Fruit fly (Drosophila melanogaster) whole organism, wandering third instar larva: ENCODE measurements around the gene Tmem43.

Experiments used
- Abd-B ChIP-seq: fragments of >200 bp; optimal IDR thresholded peaks from 2 replicates; lab custom pipeline; 2017; ENCODE audit warnings: missing biosample characterization, missing genetic modification characterization
- CG32264 ChIP-seq: fragments of 200-800 bp; sonication (Bioruptor generic); optimal IDR thresholded peaks from 2 replicates; lab custom pipeline; 2016; ENCODE audit warnings: missing biosample characterization, missing genetic modification characterization
- CG9705 ChIP-seq: fragments of 200-800 bp; sonication (Bioruptor generic); optimal IDR thresholded peaks from 2 replicates; lab custom pipeline; 2018; ENCODE audit warnings: missing biosample characterization, mild to moderate bottlenecking, missing genetic modification characterization
- CrebA ChIP-seq: fragments of 200-800 bp; sonication (Bioruptor generic); optimal IDR thresholded peaks from 2 replicates; lab custom pipeline; 2016; ENCODE audit warnings: missing biosample characterization, mild to moderate bottlenecking, missing genetic modification characterization, borderline replicate concordance
- Dfd ChIP-seq: fragments of >200 bp; optimal IDR thresholded peaks from 2 replicates; lab custom pipeline; 2017; ENCODE audit warnings: missing biosample characterization, missing genetic modification characterization
- Dif ChIP-seq: fragments of 200-275, 200-300 bp; sonication (Bioruptor generic); optimal IDR thresholded peaks from 2 replicates; lab custom pipeline; 2018; ENCODE audit warnings: missing biosample characterization, missing genetic modification characterization; ENCODE audit not compliant: partially characterized antibody
- GATAd ChIP-seq: sonication (Bioruptor generic); optimal IDR thresholded peaks from 2 replicates; lab custom pipeline; 2016; ENCODE audit warnings: missing biosample characterization, missing genetic modification characterization
- Hnf4 ChIP-seq: fragments of 200-800 bp; sonication (Bioruptor generic); optimal IDR thresholded peaks from 2 replicates; lab custom pipeline; 2016; ENCODE audit warnings: missing biosample characterization, mild to moderate bottlenecking, missing genetic modification characterization
- Hr78 ChIP-seq: fragments of >200 bp; optimal IDR thresholded peaks from 2 replicates; lab custom pipeline; 2017; ENCODE audit warnings: missing biosample characterization, missing genetic modification characterization
- Mio ChIP-seq: sonication (Bioruptor generic); optimal IDR thresholded peaks from 2 replicates; lab custom pipeline; 2016; ENCODE audit warnings: missing biosample characterization, missing genetic modification characterization
- Myc ChIP-seq: fragments of >200 bp; optimal IDR thresholded peaks from 2 replicates; lab custom pipeline; 2017
- N ChIP-seq: fragments of >200 bp; optimal IDR thresholded peaks from 2 replicates; lab custom pipeline; 2018; ENCODE audit warnings: missing biosample characterization, missing external identifiers, missing genetic modification characterization
- OdsH ChIP-seq: fragments of 200-800 bp; sonication (Bioruptor generic); optimal IDR thresholded peaks from 2 replicates; lab custom pipeline; 2016; ENCODE audit warnings: missing biosample characterization, mild to moderate bottlenecking, missing genetic modification characterization
- Rel ChIP-seq, 2 experiments: fragments of 200-800 bp; sonication (Bioruptor generic) in 1 of 2; optimal IDR thresholded peaks; 2 replicates in 1 of 2; 3 replicates in 1 of 2; lab custom pipeline; 2016 to 2019; ENCODE audit warnings: mild to moderate bottlenecking in 2 of 2, missing biosample characterization in 2 of 2, missing genetic modification characterization in 2 of 2, moderate library complexity in 1 of 2
- Sp1 ChIP-seq: fragments of 200-800 bp; sonication (Bioruptor generic); optimal IDR thresholded peaks from 3 replicates; lab custom pipeline; 2019; ENCODE audit warnings: missing biosample characterization, mild to moderate bottlenecking, missing genetic modification characterization, moderate library complexity
- Vsx2 ChIP-seq: fragments of 200-300, 225-300 bp; sonication (Bioruptor generic); optimal IDR thresholded peaks from 2 replicates; lab custom pipeline; 2018; ENCODE audit warnings: missing biosample characterization, missing genetic modification characterization; ENCODE audit not compliant: partially characterized antibody
- brk ChIP-seq: fragments of 200-800 bp; sonication (Bioruptor generic); optimal IDR thresholded peaks from 2 replicates; lab custom pipeline; 2016; ENCODE audit warnings: missing biosample characterization, mild to moderate bottlenecking, missing genetic modification characterization
- dl ChIP-seq, 2 experiments: fragments of 175-275, 200-275 bp in 1 of 2; fragments of 200-275 bp in 1 of 2; sonication (Bioruptor generic); optimal IDR thresholded peaks; lab custom pipeline; 2018; ENCODE audit warnings: mild to moderate bottlenecking in 2 of 2, missing biosample characterization in 2 of 2, missing genetic modification characterization in 2 of 2, moderate library complexity in 2 of 2; ENCODE audit not compliant: partially characterized antibody in 2 of 2, insufficient read depth in 1 of 2
- dmrt93B ChIP-seq: fragments of 200-800 bp; sonication (Bioruptor generic); optimal IDR thresholded peaks from 2 replicates; lab custom pipeline; 2018; ENCODE audit warnings: missing biosample characterization, mild to moderate bottlenecking, missing genetic modification characterization
- dsf ChIP-seq: sonication (Bioruptor generic); optimal IDR thresholded peaks from 2 replicates; lab custom pipeline; 2016; ENCODE audit warnings: missing biosample characterization, missing genetic modification characterization, borderline replicate concordance
- ey ChIP-seq: fragments of 200-800 bp; sonication (Bioruptor generic); optimal IDR thresholded peaks from 2 replicates; lab custom pipeline; 2016; ENCODE audit warnings: missing biosample characterization, missing genetic modification characterization
- foxo ChIP-seq, 2 experiments: fragments of 200-800 bp; sonication (Bioruptor generic); optimal IDR thresholded peaks; 2 replicates in 1 of 2; 3 replicates in 1 of 2; lab custom pipeline; 2016 to 2017; ENCODE audit warnings: missing biosample characterization in 2 of 2, missing genetic modification characterization in 2 of 2
- fru ChIP-seq: fragments of 200-800 bp; sonication (Bioruptor generic); optimal IDR thresholded peaks from 3 replicates; lab custom pipeline; 2016; ENCODE audit warnings: missing biosample characterization, mild to moderate bottlenecking, missing genetic modification characterization
- h ChIP-seq: fragments of 200-800 bp; sonication (Bioruptor generic); optimal IDR thresholded peaks from 3 replicates; lab custom pipeline; 2016; ENCODE audit warnings: missing biosample characterization, mild to moderate bottlenecking, missing genetic modification characterization
- jim ChIP-seq: fragments of 175-275, 200-325 bp; sonication (Bioruptor generic); optimal IDR thresholded peaks from 2 replicates; lab custom pipeline; 2016; ENCODE audit warnings: missing biosample characterization, mild to moderate bottlenecking, missing genetic modification characterization
- pan ChIP-seq: fragments of >200 bp; optimal IDR thresholded peaks from 2 replicates; lab custom pipeline; 2017
- psq ChIP-seq: fragments of 200-800 bp; sonication (Bioruptor generic); optimal IDR thresholded peaks from 3 replicates; lab custom pipeline; 2017; ENCODE audit warnings: missing biosample characterization, mild to moderate bottlenecking, missing genetic modification characterization, moderate library complexity
- rgr ChIP-seq: fragments of 200-800 bp; sonication (Bioruptor generic); optimal IDR thresholded peaks from 3 replicates; lab custom pipeline; 2016; ENCODE audit warnings: missing biosample characterization, mild to moderate bottlenecking, missing genetic modification characterization
- sv ChIP-seq: fragments of 200-800 bp; sonication (Bioruptor generic); optimal IDR thresholded peaks from 3 replicates; lab custom pipeline; 2016; ENCODE audit warnings: missing biosample characterization, missing genetic modification characterization
- tai ChIP-seq: sonication (Bioruptor generic); optimal IDR thresholded peaks from 2 replicates; lab custom pipeline; 2016; ENCODE audit warnings: missing biosample characterization, missing genetic modification characterization
- usp ChIP-seq: fragments of >200 bp; optimal IDR thresholded peaks from 2 replicates; lab custom pipeline; 2017; ENCODE audit warnings: missing biosample characterization, missing genetic modification characterization
- woc ChIP-seq: sonication (Bioruptor generic); optimal IDR thresholded peaks from 2 replicates; lab custom pipeline; 2016; ENCODE audit warnings: missing biosample characterization, mild to moderate bottlenecking, missing genetic modification characterization

The Tmem43 gene

dm6 chr3L:7958083-7958482, 43.2 kb upstream of the Tmem43 start:
- TF ChIP-seq Myc (lab: Kevin White, UChicago), result no peak
- no peak for TF ChIP-seq Mio
- TF ChIP-seq tai, result no peak
- TF ChIP-seq Abd-B, result no peak
- TF ChIP-seq Dif (GFP tag; lab: Kevin White, UChicago), result no peak
- no peak for TF ChIP-seq usp
- TF ChIP-seq CrebA (GFP tag; lab: Kevin White, UChicago), result no peak
- no peak for TF ChIP-seq woc (GFP tag; lab: Kevin White, UChicago)

dm6 chr3L:7956718-7957117, 41.8 kb upstream of the Tmem43 start:
- no peak for TF ChIP-seq usp

- TF ChIP-seq Sp1 (GFP tag; lab: Kevin White, UChicago), result no peak
- TF ChIP-seq ey (GFP tag; lab: Kevin White, UChicago), result no peak
- no peak for TF ChIP-seq psq (GFP tag; lab: Kevin White, UChicago)
- TF ChIP-seq woc (GFP tag; lab: Kevin White, UChicago), result no peak
- TF ChIP-seq jim (GFP tag; lab: Kevin White, UChicago), result no peak
- no peak for TF ChIP-seq Myc (lab: Kevin White, UChicago)
- no peak for TF ChIP-seq tai
- no peak for TF ChIP-seq rgr (GFP tag; lab: Kevin White, UChicago)
- TF ChIP-seq N (GFP tag; lab: Kevin White, UChicago), result no peak
- no peak for TF ChIP-seq Dfd (GFP tag; lab: Kevin White, UChicago)
These were observed 40.0 kb upstream of the Tmem43 start for dm6 chr3L:7954967-7955366.

- no peak for TF ChIP-seq CG9705 (GFP tag; lab: Kevin White, UChicago)
- no peak for TF ChIP-seq Abd-B
- no peak for TF ChIP-seq foxo (GFP tag; optimal IDR thresholded peaks at IDR 0.05; lab: Kevin White, UChicago)
- no peak for TF ChIP-seq sv (GFP tag; lab: Kevin White, UChicago)
- no peak for TF ChIP-seq pan (lab: Kevin White, UChicago)
- no peak for TF ChIP-seq dsf (GFP tag; lab: Kevin White, UChicago)
- TF ChIP-seq CG32264 (GFP tag; lab: Kevin White, UChicago), result no peak
- no peak for TF ChIP-seq dmrt93B
- no peak for TF ChIP-seq GATAd (GFP tag; lab: Kevin White, UChicago)
These were observed 38.8 kb upstream of the Tmem43 start for dm6 chr3L:7953728-7954127.

- TF ChIP-seq psq (GFP tag; lab: Kevin White, UChicago), result no peak
- TF ChIP-seq fru, result no peak
- no peak for TF ChIP-seq CrebA (GFP tag; lab: Kevin White, UChicago)
- no peak for TF ChIP-seq GATAd (GFP tag; lab: Kevin White, UChicago)
- TF ChIP-seq jim (GFP tag; lab: Kevin White, UChicago), result no peak
- TF ChIP-seq Vsx2, result no peak
- no peak for TF ChIP-seq dl (GFP tag; optimal IDR thresholded peaks at IDR 0.05; lab: Kevin White, UChicago; ENCODE audit: insufficient read depth in 1 of 2, partially characterized antibody in 2 of 2)
- no peak for TF ChIP-seq Hnf4 (GFP tag; lab: Kevin White, UChicago)
These were observed 38.1 kb upstream of the Tmem43 start for dm6 chr3L:7952978-7953377.

- TF ChIP-seq Vsx2, result no peak
- TF ChIP-seq dmrt93B, result no peak
- TF ChIP-seq Hr78 (GFP tag; lab: Kevin White, UChicago), result no peak
- TF ChIP-seq h (GFP tag; lab: Kevin White, UChicago), result no peak
- TF ChIP-seq, all 38 proteins: peak for 0
These were observed 37.6 kb upstream of the Tmem43 start for dm6 chr3L:7952560-7952959.

- TF ChIP-seq Hnf4 (GFP tag; lab: Kevin White, UChicago), result no peak
- peak; percentile 52 for TF ChIP-seq h (GFP tag; lab: Kevin White, UChicago)
- peak; percentile 26 for TF ChIP-seq Sp1 (GFP tag; lab: Kevin White, UChicago)
- peak; percentile 24 for TF ChIP-seq Rel (GFP tag; optimal IDR thresholded peaks at IDR 0.05; lab: Kevin White, UChicago)
- no peak for TF ChIP-seq Rel (tag; optimal IDR thresholded peaks at IDR 0.05; lab: Kevin White, UChicago)
- no peak for TF ChIP-seq fru
- no peak for TF ChIP-seq dmrt93B
- TF ChIP-seq ey (GFP tag; lab: Kevin White, UChicago), result no peak
- TF ChIP-seq OdsH (GFP tag; lab: Kevin White, UChicago), result no peak
- no peak for TF ChIP-seq Dfd (GFP tag; lab: Kevin White, UChicago)
- TF ChIP-seq tai, result no peak
- no peak for TF ChIP-seq brk (GFP tag; lab: Kevin White, UChicago)
- TF ChIP-seq usp, result no peak
- peak; percentile 57 for TF ChIP-seq Vsx2
- TF ChIP-seq CrebA (GFP tag; lab: Kevin White, UChicago), result peak; percentile 69
- no peak for TF ChIP-seq Mio
These were observed 36.9 kb upstream of the Tmem43 start for dm6 chr3L:7951841-7952240.
